Worm (Caenorhabditis elegans): ENCODE measurements around the gene F26F2.1.

DNA sequence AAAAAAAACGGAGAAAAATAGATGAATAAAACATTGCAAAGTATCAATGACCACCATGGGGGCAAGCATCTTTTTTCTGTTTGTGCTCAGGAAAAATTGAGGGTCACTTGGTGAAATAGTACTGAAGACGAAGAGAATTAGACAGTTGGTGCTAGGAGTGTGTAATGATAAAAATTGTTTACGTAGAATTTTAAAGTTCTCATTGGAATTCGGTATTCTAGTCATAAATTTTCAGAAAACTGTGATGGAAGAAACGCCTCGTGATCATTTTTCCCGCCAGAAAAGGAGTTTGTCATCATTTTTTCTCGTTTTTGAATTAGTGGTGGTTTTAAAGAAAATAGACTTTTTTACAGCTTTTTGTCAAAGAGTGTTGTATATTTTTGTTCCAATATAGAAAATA, 17.1 kb downstream of the F26F2.1 start:
- TF ChIP-seq jun-1 (tag; optimal IDR thresholded peaks at IDR 0.05) (no peak), lin-15B (tag; optimal IDR thresholded peaks at IDR 0.05) (no peak), pqm-1 (tag; optimal IDR thresholded peaks at IDR 0.05) (no peak), dpl-1 (GFP tag; optimal IDR thresholded peaks at IDR 0.05) (no peak), mab-9 (GFP tag; IDR thresholded peaks at IDR 0.05) (no peak), nhr-237 (tag; optimal IDR thresholded peaks at IDR 0.05) (no peak), pag-3 (tag; optimal IDR thresholded peaks at IDR 0.05; ENCODE audit: borderline replicate concordance, insufficient read depth) (no peak), elt-2 (tag; optimal IDR thresholded peaks at IDR 0.05) (peak; percentile 53), ztf-11 (tag; optimal IDR thresholded peaks at IDR 0.05) (no peak), blmp-1 (tag; optimal IDR thresholded peaks at IDR 0.05) (no peak), pax-3 (tag; optimal IDR thresholded peaks at IDR 0.05) (no peak)

Data from whole organism, L1 larva.